Fruit fly (Drosophila melanogaster) whole organism, embryonic: ENCODE data around the gene Cralbp.
A peak's percentile ranks its signal among the peaks of the same experiment; 100 is the strongest.

Source experiments
- Atf-2 ChIP-seq: fragments of 200-800 bp; sonication (Bioruptor generic); optimal IDR thresholded peaks from 2 replicates; lab custom pipeline; 2016; ENCODE audit warnings: missing biosample characterization, missing genetic modification characterization
- BEAF-32 ChIP-seq: fragments of 200-800 bp; sonication (Bioruptor generic); optimal IDR thresholded peaks from 3 replicates; lab custom pipeline; 2017; ENCODE audit warnings: missing biosample characterization, missing genetic modification characterization, mild to moderate bottlenecking, moderate library complexity, missing genetic modification reagents
- CG10147 ChIP-seq: fragments of 200-800 bp; sonication (Bioruptor generic); optimal IDR thresholded peaks from 2 replicates; lab custom pipeline; 2019; ENCODE audit warnings: missing biosample characterization, mild to moderate bottlenecking, missing genetic modification characterization, moderate library complexity
- CG10959 ChIP-seq: fragments of 200-800 bp; sonication (Bioruptor generic); IDR thresholded peaks from 2 replicates; pipeline ENCODE4 v1.3.6; 2022; ENCODE audit warnings: missing biosample characterization, missing genetic modification characterization
- CG12104 ChIP-seq: fragments of 200-800 bp; sonication (Bioruptor generic); optimal IDR thresholded peaks from 3 replicates; lab custom pipeline; 2016; ENCODE audit warnings: missing biosample characterization, missing genetic modification characterization
- CG12391 ChIP-seq: fragments of 200-800 bp; sonication (Bioruptor generic); optimal IDR thresholded peaks from 3 replicates; lab custom pipeline; 2018; ENCODE audit warnings: missing biosample characterization, mild to moderate bottlenecking, missing genetic modification characterization, moderate library complexity
- CG13775 ChIP-seq: fragments of 200-800 bp; sonication (Bioruptor generic); optimal IDR thresholded peaks from 3 replicates; lab custom pipeline; 2017; ENCODE audit warnings: missing biosample characterization, mild to moderate bottlenecking, missing genetic modification characterization
- CG14965 ChIP-seq: fragments of 200-800 bp; sonication (Bioruptor generic); optimal IDR thresholded peaks from 2 replicates; lab custom pipeline; 2016; ENCODE audit warnings: missing biosample characterization, missing genetic modification characterization, borderline replicate concordance
- CG15696 ChIP-seq: fragments of 200-800 bp; sonication (Bioruptor generic); optimal IDR thresholded peaks from 2 replicates; lab custom pipeline; 2019; ENCODE audit warnings: missing biosample characterization, mild to moderate bottlenecking, missing genetic modification characterization, moderate library complexity
- CG2199 ChIP-seq: fragments of 200-800 bp; sonication (Bioruptor generic); IDR thresholded peaks from 3 replicates; pipeline ENCODE4 v1.3.6; 2022; ENCODE audit warnings: missing biosample characterization, missing genetic modification characterization
- CG31441 ChIP-seq: fragments of 200-800 bp; sonication (Bioruptor generic); IDR thresholded peaks from 2 replicates; pipeline ENCODE4 v1.3.6; 2022; ENCODE audit warnings: missing biosample characterization, missing genetic modification characterization
- CG3163 ChIP-seq: fragments of 200-800 bp; sonication (Bioruptor generic); optimal IDR thresholded peaks from 3 replicates; lab custom pipeline; 2016; ENCODE audit warnings: missing biosample characterization, missing genetic modification characterization
- CG33557 ChIP-seq: fragments of 200-800 bp; sonication (Bioruptor generic); optimal IDR thresholded peaks from 2 replicates; lab custom pipeline; 2019; ENCODE audit warnings: missing biosample characterization, mild to moderate bottlenecking, missing genetic modification characterization, moderate library complexity
- CG3726 ChIP-seq: fragments of 200-800 bp; sonication (Bioruptor generic); IDR thresholded peaks from 3 replicates; pipeline ENCODE4, ENCODE4 v1.3.6; 2022; ENCODE audit warnings: missing biosample characterization, missing genetic modification characterization
- CG3847 ChIP-seq: fragments of 200-800 bp; sonication (Bioruptor generic); IDR thresholded peaks from 2 replicates; pipeline ENCODE4 v1.3.6; 2022; ENCODE audit warnings: missing biosample characterization, missing genetic modification characterization
- CG4404 ChIP-seq: fragments of 200-800 bp; sonication (Bioruptor generic); IDR thresholded peaks from 2 replicates; pipeline ENCODE4 v1.3.6; 2022; ENCODE audit warnings: missing biosample characterization, missing genetic modification characterization
- CG4424 ChIP-seq: fragments of 200-800 bp; sonication (Bioruptor generic); optimal IDR thresholded peaks from 3 replicates; lab custom pipeline; 2016; ENCODE audit warnings: missing biosample characterization, missing genetic modification characterization
- CG5953 ChIP-seq: fragments of 200-800 bp; sonication (Bioruptor generic); IDR thresholded peaks from 2 replicates; pipeline ENCODE4 v1.3.6; 2022; ENCODE audit warnings: missing biosample characterization, missing genetic modification characterization
- CG7357 ChIP-seq: fragments of 200-800 bp; sonication (Bioruptor generic); IDR thresholded peaks from 3 replicates; pipeline ENCODE4 v1.3.6; 2022; ENCODE audit warnings: missing biosample characterization, missing genetic modification characterization
- CG9932 ChIP-seq: fragments of 200-800 bp; sonication (Bioruptor generic); IDR thresholded peaks from 2 replicates; pipeline ENCODE4 v1.3.6; 2022; ENCODE audit warnings: missing biosample characterization, missing genetic modification characterization
- D ChIP-seq, 2 experiments: fragments of 200-800 bp in 1 of 2; fragments of >200 bp in 1 of 2; sonication (Bioruptor generic) in 1 of 2; optimal IDR thresholded peaks; 2 replicates in 1 of 2; 3 replicates in 1 of 2; lab custom pipeline; 2017; ENCODE audit warnings: mild to moderate bottlenecking in 1 of 2, missing biosample characterization in 1 of 2, missing genetic modification characterization in 1 of 2, missing genetic modification reagents in 1 of 2
- Gsc ChIP-seq: fragments of 200-800 bp; sonication (Bioruptor generic); IDR thresholded peaks from 2 replicates; pipeline ENCODE4 v1.3.6; 2022; ENCODE audit warnings: missing biosample characterization, missing genetic modification characterization
- HLH4C ChIP-seq: fragments of 200-800 bp; sonication (Bioruptor generic); IDR thresholded peaks from 3 replicates; pipeline ENCODE4 v1.3.6; 2022; ENCODE audit warnings: missing biosample characterization, missing genetic modification characterization; ENCODE audit not compliant: partially characterized antibody
- Med ChIP-seq: fragments of 200-800 bp; sonication (Bioruptor generic); peaks from one replicate; lab custom pipeline; 2016; ENCODE audit warnings: missing biosample characterization, missing genetic modification characterization, mild to moderate bottlenecking, inconsistent platforms, moderate library complexity
- Oli ChIP-seq: fragments of 200-800 bp; sonication (Bioruptor generic); optimal IDR thresholded peaks from 2 replicates; lab custom pipeline; 2018; ENCODE audit warnings: missing biosample characterization, mild to moderate bottlenecking, missing genetic modification characterization, moderate library complexity
- Opbp ChIP-seq: fragments of 200-800 bp; sonication (Bioruptor generic); IDR thresholded peaks from 3 replicates; pipeline ENCODE4 v1.3.6; 2022; ENCODE audit warnings: missing biosample characterization, missing genetic modification characterization; ENCODE audit not compliant: partially characterized antibody
- Side ChIP-seq: fragments of 200-800 bp; sonication (Bioruptor generic); optimal IDR thresholded peaks from 2 replicates; lab custom pipeline; 2016; ENCODE audit warnings: missing biosample characterization, missing genetic modification characterization
- abd-A ChIP-seq: fragments of 200-800 bp; sonication (Bioruptor generic); optimal IDR thresholded peaks from 3 replicates; lab custom pipeline; 2019; ENCODE audit warnings: missing biosample characterization, mild to moderate bottlenecking, missing genetic modification characterization, moderate library complexity
- br ChIP-seq: fragments of >200 bp; optimal IDR thresholded peaks from 2 replicates; lab custom pipeline; 2017
- bsh ChIP-seq, 2 experiments: fragments of 200-800 bp; sonication (Bioruptor generic); optimal IDR thresholded peaks; 2 replicates each; lab custom pipeline; 2017 to 2018; ENCODE audit warnings: mild to moderate bottlenecking in 2 of 2, missing biosample characterization in 2 of 2, missing genetic modification characterization in 2 of 2, moderate library complexity in 1 of 2
- dysf ChIP-seq: fragments of 200-800 bp; sonication (Bioruptor generic); IDR thresholded peaks from 3 replicates; pipeline ENCODE4 v1.3.6; 2022; ENCODE audit warnings: missing biosample characterization, missing genetic modification characterization
- fru ChIP-seq: fragments of >200 bp; optimal IDR thresholded peaks from 2 replicates; lab custom pipeline; 2017
- ham ChIP-seq: fragments of 200-800 bp; sonication (Bioruptor generic); IDR thresholded peaks from 2 replicates; pipeline ENCODE4 v1.3.6; 2022; ENCODE audit warnings: missing biosample characterization, missing genetic modification characterization
- lmd ChIP-seq: fragments of 200-800 bp; sonication (Bioruptor generic); IDR thresholded peaks from 2 replicates; pipeline ENCODE4 v1.3.6; 2022; ENCODE audit warnings: missing biosample characterization, missing genetic modification characterization
- lov ChIP-seq, 2 experiments: fragments of 200-800 bp in 1 of 2; fragments of >200 bp in 1 of 2; sonication (Bioruptor generic) in 1 of 2; IDR thresholded peaks in 1 of 2; optimal IDR thresholded peaks in 1 of 2; 2 replicates in 1 of 2; 3 replicates in 1 of 2; pipeline versions ENCODE4 v1.3.6 to Lab custom; 2017 to 2022; ENCODE audit warnings: missing biosample characterization in 1 of 2, missing genetic modification characterization in 1 of 2
- pan ChIP-seq, 4 experiments: fragments of >200 bp in 3 of 4; fragments of 200-800 bp in 1 of 4; sonication (Bioruptor generic) in 1 of 4; optimal IDR thresholded peaks in 3 of 4; IDR thresholded peaks in 1 of 4; 2 replicates each; pipeline versions ENCODE4 v1.3.6 to Lab custom; 2017 to 2022; ENCODE audit warnings: missing biosample characterization in 2 of 4, missing genetic modification characterization in 2 of 4, mixed read lengths in 1 of 4
- peb ChIP-seq: fragments of 200-800 bp; sonication (Bioruptor generic); IDR thresholded peaks from 2 replicates; pipeline ENCODE4 v1.3.6; 2022; ENCODE audit warnings: missing biosample characterization, missing genetic modification characterization
- prd ChIP-seq, 3 experiments: fragments of >200 bp in 2 of 3; fragments of 200-800 bp in 1 of 3; sonication (Bioruptor generic) in 1 of 3; optimal IDR thresholded peaks in 2 of 3; IDR thresholded peaks in 1 of 3; 2 replicates in 2 of 3; 3 replicates in 1 of 3; pipeline versions ENCODE4 v1.3.6 to Lab custom; 2017 to 2022; ENCODE audit warnings: missing biosample characterization in 1 of 3, missing genetic modification characterization in 1 of 3
- row ChIP-seq: fragments of 200-800 bp; sonication (Bioruptor generic); IDR thresholded peaks from 3 replicates; pipeline ENCODE4 v1.3.6; 2022; ENCODE audit warnings: missing biosample characterization, missing genetic modification characterization
- sens-2 ChIP-seq: fragments of 200-800 bp; sonication (Bioruptor generic); IDR thresholded peaks from 2 replicates; pipeline ENCODE4 v1.3.6; 2022; ENCODE audit warnings: missing biosample characterization, missing genetic modification characterization
- sim ChIP-seq: fragments of 200-800 bp; sonication (Bioruptor generic); IDR thresholded peaks from 2 replicates; pipeline ENCODE4 v1.3.6; 2022; ENCODE audit warnings: missing biosample characterization, missing genetic modification characterization
- sima ChIP-seq: fragments of 200-800 bp; sonication (Bioruptor generic); optimal IDR thresholded peaks from 2 replicates; lab custom pipeline; 2016; ENCODE audit warnings: missing biosample characterization, missing genetic modification characterization
- slbo ChIP-seq: fragments of 200-800 bp; sonication (Bioruptor generic); IDR thresholded peaks from 2 replicates; pipeline ENCODE4 v1.3.6; 2022; ENCODE audit warnings: missing biosample characterization, missing genetic modification characterization
- so ChIP-seq: fragments of 200-800 bp; sonication (Bioruptor generic); IDR thresholded peaks from 3 replicates; pipeline ENCODE4 v1.3.6; 2022; ENCODE audit warnings: missing biosample characterization, missing genetic modification characterization
- trem ChIP-seq: fragments of 200-800 bp; optimal IDR thresholded peaks from 3 replicates; lab custom pipeline; 2019; ENCODE audit warnings: missing biosample characterization, mild to moderate bottlenecking, missing genetic modification characterization, moderate library complexity
- trh ChIP-seq: fragments of 200-800 bp; sonication (Bioruptor generic); optimal IDR thresholded peaks from 2 replicates; lab custom pipeline; 2016; ENCODE audit warnings: missing biosample characterization, missing genetic modification characterization
- vvl ChIP-seq: fragments of 200-800 bp; sonication (Bioruptor generic); IDR thresholded peaks from 2 replicates; pipeline ENCODE4 v1.3.6; 2022; ENCODE audit warnings: missing biosample characterization, missing genetic modification characterization
- wek ChIP-seq: fragments of 200-800 bp; sonication (Bioruptor generic); optimal IDR thresholded peaks from 3 replicates; lab custom pipeline; 2018; ENCODE audit warnings: missing biosample characterization, mild to moderate bottlenecking, missing genetic modification characterization, moderate library complexity
- zfh2 ChIP-seq: fragments of 200-800 bp; sonication (Bioruptor generic); optimal IDR thresholded peaks from 2 replicates; lab custom pipeline; 2016; ENCODE audit warnings: missing biosample characterization, missing genetic modification characterization

The Cralbp gene

DNA sequence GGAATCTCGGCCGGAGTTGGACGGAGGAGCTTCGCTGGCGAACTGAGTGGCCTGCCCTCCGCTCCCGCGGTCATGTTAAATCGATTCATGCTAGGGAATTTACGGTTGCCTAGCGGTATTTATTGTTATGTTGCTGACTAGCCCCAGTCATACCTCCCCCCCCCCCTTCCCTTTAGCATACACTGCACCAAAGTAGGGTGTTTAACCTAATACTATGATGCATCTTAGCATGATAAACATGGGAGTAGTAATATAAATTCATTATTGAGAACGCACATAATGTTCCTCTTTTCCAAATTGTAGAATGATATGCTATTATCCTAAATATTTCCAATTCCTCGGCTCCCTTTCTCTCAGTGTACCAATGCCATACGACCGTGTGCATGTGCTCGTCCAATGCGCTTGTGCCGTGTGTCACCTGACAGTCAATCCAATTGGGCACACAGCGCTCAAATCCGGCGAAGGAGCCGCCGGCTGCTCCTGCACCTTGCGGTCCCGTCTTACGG is 10.0 kb upstream of the Cralbp start, which contains the start of gene Tektin-C (continued):
- TF ChIP-seq trem (tag; lab: Kevin White, UChicago) (no peak), CG3163 (GFP tag; lab: Kevin White, UChicago) (no peak), CG4404 (GFP tag; lab: Robert Waterston, UW) (peak; percentile 34; the same call in 1 of the 2 replicates), lmd (GFP tag; lab: Robert Waterston, UW) (peak; percentile 43), trh (GFP tag; lab: Kevin White, UChicago) (no peak), dysf (GFP tag; lab: Robert Waterston, UW) (peak; percentile 45; the same call in 1 of the 3 replicates), sim (GFP tag; lab: Robert Waterston, UW) (no peak), HLH4C (GFP tag; lab: Robert Waterston, UW) (no peak), Med (GFP tag; lab: Kevin White, UChicago) (peak; percentile 80), Oli (tag; lab: Kevin White, UChicago) (no peak), sima (GFP tag; lab: Kevin White, UChicago) (no peak), wek (GFP tag; lab: Kevin White, UChicago) (no peak), pan (optimal IDR thresholded peaks at IDR 0.05; lab: Kevin White, UChicago) (no peak), pan (GFP tag; optimal IDR thresholded peaks at IDR 0.05 in 1 of 2, IDR thresholded peaks at IDR 0.05 in 1 of 2) (peak in 1 of 2 experiments; percentile 7), prd (optimal IDR thresholded peaks at IDR 0.05; lab: Kevin White, UChicago) (no peak), prd (GFP tag; IDR thresholded peaks at IDR 0.05; lab: Robert Waterston, UW) (peak; percentile 57; the same call in 2 of the 3 replicates), row (GFP tag; lab: Robert Waterston, UW) (peak; percentile 40; the same call in 1 of the 3 replicates), CG3847 (GFP tag; lab: Robert Waterston, UW) (no peak), so (GFP tag; lab: Robert Waterston, UW) (no peak), bsh (GFP tag; optimal IDR thresholded peaks at IDR 0.05; lab: Kevin White, UChicago) (peak in 1 of 2 experiments; percentile 19), slbo (GFP tag; lab: Robert Waterston, UW) (0 out of 2 replicates have a peak, but pooled peaks have one; percentile 27), Side (no peak), CG13775 (no peak), Atf-2 (GFP tag; lab: Kevin White, UChicago) (no peak), CG9932 (GFP tag; lab: Robert Waterston, UW) (no peak), CG3726 (GFP tag; lab: Robert Waterston, UW) (no peak), CG12391 (tag; lab: Kevin White, UChicago) (peak; percentile 13), CG4424 (GFP tag; lab: Kevin White, UChicago) (no peak), CG10959 (GFP tag; lab: Robert Waterston, UW) (0 out of 2 replicates have a peak, but pooled peaks have one; percentile 20), Gsc (GFP tag; lab: Robert Waterston, UW) (peak; percentile 23; the same call in 1 of the 2 replicates)

- TF ChIP-seq br (no peak), CG12104 (GFP tag; lab: Kevin White, UChicago) (no peak), vvl (0 out of 2 replicates have a peak, but pooled peaks have one; percentile 22), abd-A (tag; lab: Kevin White, UChicago) (no peak), CG5953 (no peak), CG7357 (GFP tag; lab: Robert Waterston, UW) (no peak), D (optimal IDR thresholded peaks at IDR 0.05; lab: Kevin White, UChicago) (no peak), D (GFP tag; optimal IDR thresholded peaks at IDR 0.05; lab: Kevin White, UChicago) (no peak), Opbp (peak; percentile 82), peb (no peak), CG15696 (tag; lab: Kevin White, UChicago) (no peak), sens-2 (GFP tag; lab: Robert Waterston, UW) (no peak), zfh2 (GFP tag; lab: Kevin White, UChicago) (no peak), fru (no peak), CG2199 (no peak), CG33557 (no peak), CG31441 (GFP tag; lab: Robert Waterston, UW) (no peak), CG14965 (GFP tag; lab: Kevin White, UChicago) (no peak), BEAF-32 (peak; percentile 84), ham (GFP tag; lab: Robert Waterston, UW) (no peak), CG10147 (GFP tag; lab: Kevin White, UChicago) (peak; percentile 15), lov (optimal IDR thresholded peaks at IDR 0.05; lab: Kevin White, UChicago) (no peak), lov (GFP tag; IDR thresholded peaks at IDR 0.05; lab: Robert Waterston, UW) (no peak)
Measured at dm6 chr3L:5793967-5794366, 7.4 kb upstream of the Cralbp start, which contains the start of gene Bre1. Gene Bre1, minus strand, starts transcription at chr3L:5794192.
